Worm (Caenorhabditis elegans): ENCODE results near the gene F10E7.6.

Gene F10E7.6

DNA sequence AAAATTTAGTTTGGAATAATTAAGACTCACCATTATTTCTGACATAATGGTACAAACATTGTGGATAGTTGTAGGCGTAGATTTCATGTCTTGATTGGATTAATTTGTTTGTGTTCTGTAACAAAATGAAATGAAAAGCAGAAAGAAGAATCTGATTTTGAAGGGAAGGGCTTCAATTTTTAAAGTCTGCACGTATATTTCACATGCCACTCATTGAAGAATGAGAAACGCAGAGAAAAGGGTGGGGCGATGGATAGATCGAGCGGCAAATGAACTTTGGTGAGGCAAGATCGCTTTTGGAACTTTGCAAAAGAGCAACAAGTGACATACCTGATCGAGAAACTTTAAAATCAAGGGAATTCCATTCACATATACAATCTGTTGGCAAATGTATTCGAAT is 10.6 kb upstream of the F10E7.6 start:
- TF ChIP-seq unc-62 (GFP tag; optimal IDR thresholded peaks at IDR 0.05): no peak

DNA sequence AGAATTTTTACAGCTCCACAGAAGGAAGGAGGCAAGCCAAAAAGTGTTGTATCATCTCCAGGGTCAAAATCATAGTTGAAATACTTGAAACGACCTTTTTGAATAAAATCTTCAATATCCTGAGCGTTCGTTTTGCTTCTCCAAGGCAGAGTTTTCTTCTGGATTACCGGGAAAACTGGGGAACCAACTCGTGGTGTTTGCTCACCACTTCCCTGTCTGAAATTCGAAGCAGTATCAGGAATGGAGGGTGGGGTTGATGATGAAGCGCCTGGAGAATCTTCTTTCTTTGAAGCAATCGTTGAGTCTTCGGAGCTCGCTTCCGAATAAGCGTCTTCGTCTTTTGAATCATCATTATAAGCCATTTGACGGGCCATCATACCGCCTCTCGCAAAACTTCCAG is 9.8 kb upstream of the F10E7.6 start:
- TF ChIP-seq unc-62 (GFP tag; optimal IDR thresholded peaks at IDR 0.05): no peak

DNA sequence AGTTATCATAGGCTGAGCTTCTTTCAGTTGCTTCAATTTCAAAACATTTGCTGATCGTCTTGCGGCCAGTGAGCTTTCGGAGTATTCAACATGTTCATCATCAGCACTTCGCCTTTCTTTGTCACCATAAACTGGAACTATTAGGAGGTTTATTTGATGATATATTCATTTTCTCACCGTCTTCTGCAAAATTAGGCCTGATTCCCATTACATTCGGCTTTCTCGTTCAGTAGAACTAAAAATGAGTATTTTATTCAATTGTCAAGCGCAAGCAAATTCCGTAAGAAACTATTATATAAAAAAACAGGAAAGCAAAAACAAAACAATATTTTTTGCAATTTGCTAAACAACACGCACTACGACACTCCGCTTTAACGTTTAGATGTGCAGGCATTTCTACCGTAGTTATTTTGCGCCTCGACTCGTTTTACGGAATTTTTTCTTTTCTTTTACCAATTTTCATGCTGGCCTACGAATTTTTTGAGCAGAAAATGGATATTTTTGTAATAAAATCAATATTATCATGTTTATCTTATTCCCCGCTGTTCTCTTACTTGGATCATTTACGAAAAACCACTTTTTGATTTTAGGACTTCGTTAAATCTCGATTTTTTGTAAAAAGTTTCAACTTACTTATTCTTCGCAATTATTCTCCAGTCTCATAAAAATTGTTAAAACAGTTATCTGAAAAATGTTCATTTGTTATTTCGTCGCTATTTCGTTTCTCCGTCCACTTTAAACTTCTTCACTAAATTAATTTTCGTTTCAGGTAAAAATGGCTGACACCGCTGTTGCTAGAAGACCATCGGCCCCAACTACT is 7.9 kb upstream of the F10E7.6 start, which contains the start of the genes farl-11 and rpl-33:
Gene farl-11 (minus strand): TSS at position 242 of the 820 bp plus-strand sequence.
Gene rpl-33 (plus strand): TSS at position 770 of the 820 bp plus-strand sequence.
- no peak for TF ChIP-seq unc-62 (GFP tag; optimal IDR thresholded peaks at IDR 0.05)

DNA sequence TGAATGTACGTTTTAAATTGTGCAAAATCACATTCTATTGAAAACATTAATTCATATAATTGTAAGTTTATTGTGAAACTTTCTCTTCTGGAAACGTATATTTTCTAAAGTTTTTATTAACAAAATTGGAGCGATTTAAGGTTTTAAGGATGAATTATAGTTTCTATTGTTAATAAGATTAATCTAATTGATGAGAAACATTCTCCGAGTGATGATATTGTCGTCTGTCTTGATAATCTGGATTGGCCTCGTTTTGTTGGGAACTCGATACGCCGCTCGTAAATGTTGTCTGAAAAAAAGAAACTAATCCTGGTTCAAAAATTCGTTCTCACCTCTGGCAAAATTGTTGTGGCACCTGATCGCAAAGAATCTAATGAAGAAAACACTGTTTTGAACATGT is 6.6 kb upstream of the F10E7.6 start:
- no peak for TF ChIP-seq unc-62 (GFP tag; optimal IDR thresholded peaks at IDR 0.05)

DNA sequence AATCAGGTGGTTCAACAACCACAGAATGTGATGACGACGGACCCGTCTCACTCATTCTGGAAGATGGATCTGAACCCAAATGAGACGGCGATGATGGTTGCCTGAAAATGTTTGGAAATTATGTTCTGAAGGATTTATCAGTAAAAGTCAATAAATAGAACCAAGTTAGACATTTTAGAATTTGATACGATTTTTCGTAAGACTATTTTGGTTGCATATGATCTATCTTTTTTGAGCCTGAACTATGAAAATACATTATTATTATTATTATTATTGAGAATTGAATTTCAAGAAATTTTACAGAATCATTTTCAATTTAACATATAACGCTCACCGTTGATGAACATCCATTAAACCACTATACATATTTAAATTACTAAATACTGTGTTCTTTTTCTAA is 2.9 kb upstream of the F10E7.6 start, which contains the start of gene F10E7.9:
Gene F10E7.9 (minus strand): TSS at position 101 of the 400 bp plus-strand sequence.
- no peak for TF ChIP-seq unc-62 (GFP tag; optimal IDR thresholded peaks at IDR 0.05)

DNA sequence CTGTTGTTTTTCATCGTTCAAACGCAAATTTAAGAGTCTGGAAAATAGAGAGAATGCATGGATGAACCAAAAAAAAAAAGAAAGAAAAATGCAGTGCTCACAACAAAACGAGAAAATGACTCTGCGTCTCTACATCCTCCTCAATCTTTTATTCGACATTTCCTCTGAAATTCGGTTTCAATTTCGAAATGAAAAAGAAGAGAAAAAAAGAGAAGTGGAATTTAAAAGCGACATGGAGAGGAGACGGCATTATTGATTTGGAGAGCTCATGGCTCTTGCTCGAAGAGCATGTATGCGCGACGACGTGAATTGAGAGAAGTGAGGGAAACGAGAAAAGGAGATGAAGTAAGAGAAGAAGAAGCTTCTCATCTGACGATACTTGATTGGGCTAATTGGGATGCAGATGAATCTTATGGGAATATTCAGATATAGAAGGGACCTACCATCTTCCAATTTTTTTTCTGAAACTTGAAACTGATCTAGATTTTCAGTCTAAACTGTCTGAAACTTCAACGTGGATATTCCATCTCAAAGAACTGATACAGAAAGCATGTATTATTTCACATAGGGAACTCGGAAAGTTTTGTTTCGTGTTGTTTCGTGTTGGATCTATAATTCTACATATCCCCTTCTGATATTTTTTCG is 1.7 kb upstream of the F10E7.6 start:
- TF ChIP-seq unc-62 (GFP tag; optimal IDR thresholded peaks at IDR 0.05): no peak

DNA sequence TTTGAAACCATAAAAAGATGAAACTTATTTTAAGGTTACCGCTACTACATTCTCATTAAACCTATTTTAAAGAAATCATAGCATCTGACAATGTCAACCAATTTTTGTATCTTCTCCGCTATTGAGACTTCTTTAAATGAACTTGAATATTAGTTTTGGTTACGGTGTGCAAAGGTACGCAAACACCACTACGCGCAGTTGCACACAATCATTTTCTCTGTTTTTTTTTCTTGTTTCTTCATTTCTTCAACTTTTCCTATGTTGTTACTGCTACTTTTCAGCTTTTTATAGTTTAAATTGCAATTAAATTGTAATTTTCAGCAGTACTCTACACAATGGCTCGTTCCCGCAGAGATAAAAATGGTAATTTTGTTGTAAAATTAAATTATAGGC is 1.2 kb upstream of the F10E7.6 start, which contains the start of gene F10E7.5:
Gene F10E7.5 (plus strand): TSS at position 322 of the 393 bp plus-strand sequence.
- no peak for TF ChIP-seq unc-62 (GFP tag; optimal IDR thresholded peaks at IDR 0.05)

DNA sequence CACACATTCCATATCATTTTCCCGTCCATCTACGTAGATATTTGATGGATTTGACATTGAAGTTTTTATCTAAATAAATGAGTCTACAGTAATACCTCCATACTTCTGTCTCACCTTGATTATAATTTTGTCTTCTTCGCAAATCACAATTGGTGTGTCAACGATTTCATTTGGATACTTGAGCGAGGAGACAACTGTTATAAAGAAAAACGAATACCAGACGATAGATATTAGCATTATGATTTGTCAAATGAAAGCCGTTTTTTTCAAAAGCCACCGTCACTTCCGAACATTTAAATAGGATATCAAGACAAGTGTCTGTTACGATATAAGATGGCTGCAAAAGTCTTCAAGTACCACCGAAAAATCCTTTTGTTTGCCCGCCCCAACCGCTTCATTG is 2.8 kb downstream of the F10E7.6 start, which contains the start of gene cutl-5:
Gene cutl-5 (minus strand): TSS at position 269 of the 400 bp plus-strand sequence.
- TF ChIP-seq unc-62 (GFP tag; optimal IDR thresholded peaks at IDR 0.05): no peak

DNA sequence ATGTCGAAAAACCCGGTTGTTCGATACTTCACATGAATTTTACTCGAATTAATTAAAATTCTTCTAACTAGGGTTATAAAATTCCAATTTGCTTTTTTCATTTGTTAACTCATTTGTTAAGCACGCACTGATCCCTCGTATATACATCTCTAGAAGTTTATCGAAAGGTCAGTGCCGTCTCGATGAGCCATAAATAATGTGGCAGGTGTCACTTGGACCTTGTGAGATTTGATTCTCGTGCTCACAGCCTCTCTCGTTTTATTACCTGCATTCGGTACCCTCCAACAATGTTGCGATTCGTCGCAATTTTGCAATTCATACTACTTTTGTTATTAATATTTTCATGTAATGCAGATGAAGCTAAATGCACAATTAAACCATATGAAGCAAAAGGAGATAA is 3.5 kb downstream of the F10E7.6 start, which contains the start of gene spon-1:
Gene spon-1 (plus strand): TSS at position 208 of the 400 bp plus-strand sequence.
- no peak for TF ChIP-seq unc-62 (GFP tag; optimal IDR thresholded peaks at IDR 0.05)

DNA sequence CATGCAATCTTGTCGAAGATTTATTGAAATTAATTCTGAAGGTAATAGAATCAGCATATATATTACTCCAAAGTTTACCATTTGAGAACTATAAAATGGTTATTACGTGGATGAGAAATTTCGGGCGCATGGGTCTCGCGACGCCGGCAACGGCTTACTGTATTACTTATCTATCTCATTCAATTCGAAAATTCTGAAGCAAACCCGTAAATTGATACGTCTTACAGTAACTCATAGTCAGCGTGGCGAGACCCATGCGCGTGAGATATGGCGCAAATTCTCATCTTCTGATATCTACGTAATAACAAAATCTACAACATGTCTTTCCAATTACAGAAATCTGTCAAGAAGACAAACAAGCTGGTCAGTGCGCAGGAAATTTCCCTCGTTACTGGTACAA is 6.6 kb downstream of the F10E7.6 start:
- no peak for TF ChIP-seq unc-62 (GFP tag; optimal IDR thresholded peaks at IDR 0.05)

DNA sequence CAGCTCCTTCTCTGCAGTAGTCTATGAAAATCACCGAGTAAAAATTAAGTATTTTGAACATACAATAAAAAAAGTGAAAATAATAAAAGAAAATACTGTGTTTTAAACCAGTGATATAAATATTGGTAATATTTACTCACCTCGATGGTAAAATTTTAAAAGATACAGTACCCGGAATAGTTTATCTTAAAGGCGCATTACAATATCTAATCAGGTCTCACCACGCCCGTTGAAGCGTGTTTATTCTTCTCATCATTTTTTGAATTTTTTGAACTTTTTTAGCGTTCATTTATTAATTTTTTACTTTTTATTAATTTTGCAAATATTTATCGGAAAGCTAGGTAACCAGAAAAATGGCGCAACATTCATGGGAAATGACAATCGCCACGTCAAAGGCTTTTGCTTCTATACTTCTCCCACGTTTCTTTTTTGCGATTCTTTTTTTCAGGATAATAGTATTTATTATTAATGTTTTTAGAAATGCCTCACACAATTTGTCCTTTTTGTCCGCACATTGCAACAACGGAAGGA is 8.9 kb downstream of the F10E7.6 start, which contains the start of gene F10E7.2:
Gene F10E7.2 (plus strand): TSS at position 481 of the 531 bp plus-strand sequence.
- TF ChIP-seq unc-62 (GFP tag; optimal IDR thresholded peaks at IDR 0.05): no peak

DNA sequence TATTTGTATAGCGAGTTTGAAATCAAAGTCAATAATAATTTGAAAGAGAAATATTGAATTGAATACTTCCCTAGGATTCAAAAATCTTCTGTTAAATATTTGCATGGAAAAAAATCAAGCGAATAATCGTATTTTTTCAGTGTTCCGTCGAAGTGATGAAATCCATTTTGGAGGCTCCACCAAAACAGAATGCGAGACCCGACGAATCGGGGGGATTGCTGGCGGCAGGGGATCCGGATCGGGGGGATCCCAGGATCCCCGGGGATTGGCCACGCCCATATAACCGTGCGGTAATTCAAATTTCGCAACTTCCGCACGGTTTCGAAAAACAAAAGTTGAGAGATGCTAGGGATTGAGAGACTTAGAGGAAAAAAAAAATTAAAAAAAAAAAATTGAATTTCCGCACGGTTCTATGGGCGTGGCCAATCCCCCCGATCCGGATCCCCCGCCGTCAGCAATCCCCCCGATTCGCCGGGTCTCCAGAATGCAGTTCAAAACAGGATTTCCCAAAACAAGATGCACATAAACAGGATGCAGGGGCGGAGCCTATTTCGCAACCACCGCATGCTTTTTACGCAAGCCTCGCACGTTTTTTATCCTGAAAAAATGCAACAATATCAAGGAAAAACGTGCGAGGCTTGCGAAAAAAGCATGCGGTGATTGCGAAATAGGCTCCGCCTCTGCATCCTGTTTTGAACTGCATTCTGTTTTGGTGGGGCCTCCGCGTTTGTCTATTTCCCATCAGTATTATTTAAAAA is 10.0 kb downstream of the F10E7.6 start, which contains the start of gene F10E7.11:
Gene F10E7.11 (minus strand): TSS at position 232 of the 758 bp plus-strand sequence.
- no peak for TF ChIP-seq unc-62 (GFP tag; optimal IDR thresholded peaks at IDR 0.05)

DNA sequence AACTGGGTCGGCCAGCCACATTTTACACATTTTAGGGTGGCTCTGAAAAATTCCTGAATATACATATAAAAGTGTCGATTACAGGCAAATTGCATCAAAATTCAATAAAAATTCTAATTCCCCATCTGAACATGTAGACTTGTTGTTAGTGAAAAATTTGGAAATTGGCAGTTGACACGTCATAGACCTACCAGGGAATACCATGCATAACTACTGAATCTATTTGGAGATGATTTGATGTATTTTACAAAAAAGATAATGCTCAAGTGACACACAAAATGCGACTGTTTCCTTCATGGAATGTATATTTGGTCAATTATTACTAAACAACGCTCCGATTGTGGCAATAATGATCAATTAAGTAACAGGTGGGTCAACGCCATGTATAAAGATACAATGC is 13.6 kb downstream of the F10E7.6 start, which contains the start of gene F10E7.1:
Gene F10E7.1 (plus strand): TSS at position 301 of the 400 bp plus-strand sequence.
- no peak for TF ChIP-seq unc-62 (GFP tag; optimal IDR thresholded peaks at IDR 0.05)

DNA sequence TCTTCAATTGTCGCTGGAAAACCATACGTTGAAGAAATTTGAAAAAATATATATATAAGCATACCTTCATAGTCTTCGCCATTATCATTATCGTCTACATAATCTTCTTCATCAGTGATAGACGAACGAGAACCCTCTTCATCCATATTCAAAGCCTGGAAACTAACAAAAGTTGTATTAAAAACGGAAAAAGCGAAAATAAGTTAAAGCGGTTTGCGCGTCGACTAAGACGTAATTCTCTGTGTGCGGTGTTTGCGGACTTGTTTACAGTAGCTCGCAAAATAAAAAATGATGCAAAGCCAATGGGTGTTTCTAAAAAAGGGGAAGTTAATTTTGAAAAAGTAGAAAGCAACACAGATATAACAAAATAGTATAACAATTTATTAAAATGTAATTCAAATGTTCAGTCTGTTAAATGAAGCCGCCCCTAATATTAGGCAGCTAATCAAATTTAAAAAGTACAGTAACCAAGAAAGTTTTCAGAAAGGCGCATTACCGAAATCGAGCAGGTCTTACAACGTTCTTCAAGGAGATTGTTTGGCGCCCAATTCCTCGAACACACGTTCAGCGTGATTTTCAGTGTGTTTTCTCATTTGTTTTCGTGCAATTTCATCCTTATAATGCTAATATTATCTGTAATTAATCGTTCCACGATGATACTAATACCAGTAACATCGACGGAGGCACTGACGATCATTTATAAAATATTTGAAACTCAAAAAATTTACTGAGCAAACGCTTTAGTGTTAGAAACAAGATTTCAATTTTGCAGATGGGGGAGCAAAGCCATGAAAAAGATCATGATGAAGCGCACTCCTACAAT is 19.2 kb downstream of the F10E7.6 start, which contains the start of the genes T07F8.4 and gld-3:
Gene T07F8.4 (minus strand): TSS at position 162 of the 823 bp plus-strand sequence.
Gene gld-3 (plus strand): TSS at position 773 of the 823 bp plus-strand sequence.
- no peak for TF ChIP-seq unc-62 (GFP tag; optimal IDR thresholded peaks at IDR 0.05)

Measured in whole organism, dauer.